Worm (Caenorhabditis elegans) whole organism, midembryonic: ENCODE data around the gene F53A3.1.

Experiments used
- T22C8.4 ChIP-seq: fragments of 200-800 bp; sonication (Bioruptor generic); IDR thresholded peaks from 2 replicates; pipeline ENCODE4 v1.3.6; 2022; ENCODE audit warnings: missing genetic modification characterization, missing compliant biosample characterization
- flt-1 ChIP-seq: fragments of 200-800 bp; sonication (Bioruptor generic); IDR thresholded peaks from 2 replicates; pipeline ENCODE4 v1.3.6; 2022; ENCODE audit warnings: missing genetic modification characterization, missing compliant biosample characterization
- klf-2 ChIP-seq: fragments of 200-800 bp; sonication (Bioruptor generic); conservative IDR thresholded peaks from 2 replicates; pipeline ENCODE4 v1.3.6; 2022; ENCODE audit warnings: missing genetic modification reagents, missing genetic modification characterization, missing compliant biosample characterization
- med-1 ChIP-seq: sonication (generic microtip); optimal IDR thresholded peaks from 2 replicates; lab custom pipeline; 2017; ENCODE audit warnings: missing genetic modification characterization, mild to moderate bottlenecking, missing compliant biosample characterization, antibody characterized with exemption, missing genetic modification reagents; ENCODE audit not compliant: insufficient read depth

DNA sequence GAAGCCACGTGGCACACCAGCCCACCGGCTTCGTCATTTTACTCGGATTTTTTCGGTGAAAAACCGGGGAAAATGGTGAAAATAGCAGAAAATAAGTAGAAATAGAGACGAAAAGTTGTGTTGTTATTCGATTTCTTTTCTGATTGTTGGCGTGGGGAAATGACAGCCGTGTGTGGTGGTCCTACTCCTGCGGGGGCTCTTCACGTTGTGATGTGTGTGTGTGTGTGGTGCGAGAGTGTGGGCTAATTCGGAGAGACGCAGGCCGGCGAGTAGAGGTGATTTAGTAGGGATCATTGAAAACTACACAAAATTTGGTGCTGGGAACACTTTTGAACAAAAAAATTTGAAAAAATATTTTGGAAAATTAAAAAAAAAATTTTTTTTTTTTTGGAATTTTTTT lies at the start of gene F53A3.1:
- TF ChIP-seq T22C8.4 (GFP tag; lab: Robert Waterston, UW): no peak
- TF ChIP-seq flt-1 (GFP tag; lab: Robert Waterston, UW): no peak
- TF ChIP-seq klf-2 (GFP tag; lab: Robert Waterston, UW): no peak
- no peak for TF ChIP-seq med-1 (GFP tag; lab: Kevin White, UChicago)
